Fruit fly (Drosophila melanogaster) whole organism, embryonic: ENCODE results near the gene cpx.
A peak's percentile ranks its signal among the peaks of the same experiment; 100 is the strongest.

ENCODE experiments used
- Aef1 ChIP-seq: fragments of 200-800 bp; sonication (Bioruptor generic); IDR thresholded peaks from 3 replicates; pipeline ENCODE4 v1.3.6; 2022; ENCODE audit warnings: missing biosample characterization, missing genetic modification characterization
- B-H1 ChIP-seq: fragments of 200-800 bp; sonication (Bioruptor generic); IDR thresholded peaks from 3 replicates; pipeline ENCODE4 v1.3.6; 2022; ENCODE audit warnings: missing biosample characterization, missing genetic modification characterization
- BtbVII ChIP-seq: fragments of 200-800 bp; sonication (Bioruptor generic); optimal IDR thresholded peaks from 3 replicates; lab custom pipeline; 2017; ENCODE audit warnings: missing biosample characterization, mild to moderate bottlenecking, missing genetic modification characterization
- C15 ChIP-seq: fragments of 200-800 bp; sonication (Bioruptor generic); IDR thresholded peaks from 3 replicates; pipeline ENCODE4 v1.3.6; 2022; ENCODE audit warnings: missing biosample characterization, missing genetic modification characterization
- CG10654 ChIP-seq: fragments of 200-800 bp; sonication (Bioruptor generic); optimal IDR thresholded peaks from 2 replicates; lab custom pipeline; 2016; ENCODE audit warnings: missing biosample characterization, missing genetic modification characterization
- CG11723 ChIP-seq: fragments of 200-800 bp; sonication (Bioruptor generic); optimal IDR thresholded peaks from 2 replicates; lab custom pipeline; 2017; ENCODE audit warnings: missing biosample characterization, mild to moderate bottlenecking, missing genetic modification characterization
- CG12236 ChIP-seq: fragments of 200-800 bp; sonication (Bioruptor generic); optimal IDR thresholded peaks from 2 replicates; lab custom pipeline; 2016; ENCODE audit warnings: missing biosample characterization, missing genetic modification characterization
- CG13424 ChIP-seq: fragments of 200-800 bp; sonication (Bioruptor generic); optimal IDR thresholded peaks from 2 replicates; lab custom pipeline; 2019; ENCODE audit warnings: missing biosample characterization, mild to moderate bottlenecking, missing genetic modification characterization, moderate library complexity
- CG13775 ChIP-seq: fragments of 200-800 bp; sonication (Bioruptor generic); optimal IDR thresholded peaks from 3 replicates; lab custom pipeline; 2017; ENCODE audit warnings: missing biosample characterization, mild to moderate bottlenecking, missing genetic modification characterization
- CG15479 ChIP-seq: fragments of 200-800 bp; sonication (Bioruptor generic); optimal IDR thresholded peaks from 3 replicates; lab custom pipeline; 2019; ENCODE audit warnings: missing biosample characterization, mild to moderate bottlenecking, missing genetic modification characterization, moderate library complexity
- CG16779 ChIP-seq: fragments of 200-800 bp; sonication (Bioruptor generic); IDR thresholded peaks from 2 replicates; pipeline ENCODE4 v1.3.6; 2022; ENCODE audit warnings: missing biosample characterization, missing genetic modification characterization
- CG16813 ChIP-seq: fragments of 200-800 bp; sonication (Bioruptor generic); IDR thresholded peaks from 3 replicates; pipeline ENCODE4 v1.3.6; 2022; ENCODE audit warnings: missing biosample characterization, missing genetic modification characterization; ENCODE audit not compliant: partially characterized antibody
- CG1832 ChIP-seq: fragments of 200-800 bp; sonication (Bioruptor generic); optimal IDR thresholded peaks from 2 replicates; lab custom pipeline; 2017; ENCODE audit warnings: missing biosample characterization, mild to moderate bottlenecking, missing genetic modification characterization, inconsistent platforms
- CG2120 ChIP-seq: fragments of 200-800 bp; sonication (Bioruptor generic); optimal IDR thresholded peaks from 3 replicates; lab custom pipeline; 2016; ENCODE audit warnings: missing biosample characterization, missing genetic modification characterization
- CG31365 ChIP-seq: fragments of 200-800 bp; sonication (Bioruptor generic); optimal IDR thresholded peaks from 2 replicates; lab custom pipeline; 2018; ENCODE audit warnings: missing biosample characterization, mild to moderate bottlenecking, missing genetic modification characterization
- CG31388 ChIP-seq: fragments of 200-800 bp; sonication (Bioruptor generic); optimal IDR thresholded peaks from 2 replicates; lab custom pipeline; 2016; ENCODE audit warnings: missing biosample characterization, missing genetic modification characterization
- CG32532 ChIP-seq: fragments of 200-800 bp; sonication (Bioruptor generic); IDR thresholded peaks from 2 replicates; pipeline ENCODE4 v1.3.6; 2022; ENCODE audit warnings: missing biosample characterization, missing genetic modification characterization
- CG5180 ChIP-seq: fragments of 200-800 bp; sonication (Bioruptor generic); optimal IDR thresholded peaks from 3 replicates; lab custom pipeline; 2017; ENCODE audit warnings: missing biosample characterization, missing genetic modification characterization, mild to moderate bottlenecking, moderate library complexity, missing genetic modification reagents
- CG8290 ChIP-seq, 3 experiments: fragments of 200-800 bp; sonication (Bioruptor generic); optimal IDR thresholded peaks; 2 replicates each; lab custom pipeline; 2016 to 2019; ENCODE audit warnings: missing biosample characterization in 3 of 3, missing genetic modification characterization in 3 of 3, mild to moderate bottlenecking in 2 of 3, moderate library complexity in 1 of 3
- CG9609 ChIP-seq: fragments of 200-800 bp; sonication (Bioruptor generic); optimal IDR thresholded peaks from 3 replicates; lab custom pipeline; 2016; ENCODE audit warnings: missing biosample characterization, missing genetic modification characterization
- D ChIP-seq, 2 experiments: fragments of 200-800 bp in 1 of 2; fragments of >200 bp in 1 of 2; sonication (Bioruptor generic) in 1 of 2; optimal IDR thresholded peaks; 2 replicates in 1 of 2; 3 replicates in 1 of 2; lab custom pipeline; 2017; ENCODE audit warnings: mild to moderate bottlenecking in 1 of 2, missing biosample characterization in 1 of 2, missing genetic modification characterization in 1 of 2, missing genetic modification reagents in 1 of 2
- Dad ChIP-seq: fragments of 200-800 bp; sonication (Bioruptor generic); optimal IDR thresholded peaks from 3 replicates; lab custom pipeline; 2016; ENCODE audit warnings: missing biosample characterization, missing genetic modification characterization
- Dbx ChIP-seq: fragments of 200-800 bp; sonication (Bioruptor generic); IDR thresholded peaks from 3 replicates; pipeline ENCODE4 v1.3.6; 2022; ENCODE audit warnings: missing biosample characterization, missing genetic modification characterization
- Dek ChIP-seq: fragments of 200-800 bp; sonication (Bioruptor generic); optimal IDR thresholded peaks from 3 replicates; lab custom pipeline; 2019; ENCODE audit warnings: missing biosample characterization, mild to moderate bottlenecking, missing genetic modification characterization, moderate library complexity
- Doc2 ChIP-seq: fragments of 200-800 bp; sonication (Bioruptor generic); IDR thresholded peaks from 2 replicates; pipeline ENCODE4 v1.3.6; 2022; ENCODE audit warnings: missing biosample characterization, missing genetic modification characterization
- Doc3 ChIP-seq: fragments of 200-800 bp; sonication (Bioruptor generic); IDR thresholded peaks from 3 replicates; pipeline ENCODE4 v1.3.6; 2022; ENCODE audit warnings: missing biosample characterization, missing genetic modification characterization; ENCODE audit not compliant: partially characterized antibody
- Fer3 ChIP-seq: fragments of 200-800 bp; sonication (Bioruptor generic); optimal IDR thresholded peaks from 2 replicates; lab custom pipeline; 2018; ENCODE audit warnings: missing biosample characterization, mild to moderate bottlenecking, missing genetic modification characterization, moderate library complexity
- HmgD ChIP-seq: fragments of 200-800 bp; sonication (Bioruptor generic); optimal IDR thresholded peaks from 3 replicates; lab custom pipeline; 2016; ENCODE audit warnings: missing biosample characterization, missing genetic modification characterization
- MBD-R2 ChIP-seq: fragments of 200-800 bp; sonication (Bioruptor generic); IDR thresholded peaks from 2 replicates; pipeline ENCODE4 v1.3.6; 2022; ENCODE audit warnings: missing biosample characterization, missing genetic modification characterization
- Med ChIP-seq: fragments of 200-800 bp; sonication (Bioruptor generic); peaks from one replicate; lab custom pipeline; 2016; ENCODE audit warnings: missing biosample characterization, missing genetic modification characterization, mild to moderate bottlenecking, inconsistent platforms, moderate library complexity
- Myb ChIP-seq: fragments of 200-800 bp; sonication (Bioruptor generic); optimal IDR thresholded peaks from 2 replicates; lab custom pipeline; 2016; ENCODE audit warnings: missing biosample characterization, missing genetic modification characterization
- NFAT ChIP-seq: fragments of 200-800 bp; sonication (Bioruptor generic); IDR thresholded peaks from 2 replicates; pipeline ENCODE4 v1.3.6; 2022; ENCODE audit warnings: missing biosample characterization, missing genetic modification characterization
- Nf-YB ChIP-seq: fragments of 200-800 bp; sonication (Bioruptor generic); optimal IDR thresholded peaks from 3 replicates; lab custom pipeline; 2019; ENCODE audit warnings: missing biosample characterization, mild to moderate bottlenecking, missing genetic modification characterization, moderate library complexity
- Sry-β ChIP-seq: fragments of 200-800 bp; sonication (Bioruptor generic); optimal IDR thresholded peaks from 2 replicates; lab custom pipeline; 2018; ENCODE audit warnings: missing biosample characterization, mild to moderate bottlenecking, missing genetic modification characterization, moderate library complexity
- Stat92E ChIP-seq, 3 experiments: fragments of >200 bp in 2 of 3; fragments of 200-800 bp in 1 of 3; sonication (Bioruptor generic) in 1 of 3; optimal IDR thresholded peaks; 2 replicates each; lab custom pipeline; 2017 to 2019; ENCODE audit warnings: missing biosample characterization in 3 of 3, missing genetic modification characterization in 3 of 3, mild to moderate bottlenecking in 1 of 3, moderate library complexity in 1 of 3
- Taf1 ChIP-seq: fragments of 200-800 bp; sonication (Bioruptor generic); IDR thresholded peaks from 2 replicates; pipeline ENCODE4 v1.3.6; 2022; ENCODE audit warnings: missing biosample characterization, missing genetic modification characterization
- bbx ChIP-seq: fragments of 200-800 bp; sonication (Bioruptor generic); IDR thresholded peaks from 2 replicates; pipeline ENCODE4 v1.3.6; 2022; ENCODE audit warnings: missing biosample characterization, missing genetic modification characterization; ENCODE audit not compliant: partially characterized antibody
- da ChIP-seq: fragments of 200-800 bp; sonication (Bioruptor generic); optimal IDR thresholded peaks from 2 replicates; lab custom pipeline; 2016; ENCODE audit warnings: missing biosample characterization, missing genetic modification characterization
- danr ChIP-seq: fragments of 200-800 bp; sonication (Bioruptor generic); IDR thresholded peaks from 2 replicates; pipeline ENCODE4 v1.3.6; 2022; ENCODE audit warnings: missing biosample characterization, missing genetic modification characterization
- eve ChIP-seq, 2 experiments: fragments of >200 bp; optimal IDR thresholded peaks; 2 replicates each; lab custom pipeline; 2017; ENCODE audit warnings: missing biosample characterization in 2 of 2, missing genetic modification characterization in 2 of 2
- gsb-n ChIP-seq: fragments of 200-800 bp; sonication (Bioruptor generic); optimal IDR thresholded peaks from 3 replicates; lab custom pipeline; 2018; ENCODE audit warnings: missing biosample characterization, mild to moderate bottlenecking, missing genetic modification characterization
- kni ChIP-seq: fragments of 200-800 bp; sonication (Bioruptor generic); optimal IDR thresholded peaks from 3 replicates; lab custom pipeline; 2017; ENCODE audit warnings: mild to moderate bottlenecking, missing biosample characterization, missing genetic modification reagents, missing genetic modification characterization
- org-1 ChIP-seq: fragments of 200-800 bp; sonication (Bioruptor generic); optimal IDR thresholded peaks from 2 replicates; lab custom pipeline; 2017; ENCODE audit warnings: missing biosample characterization, missing genetic modification characterization
- pita ChIP-seq: fragments of 200-800 bp; sonication (Bioruptor generic); optimal IDR thresholded peaks from 2 replicates; lab custom pipeline; 2017; ENCODE audit warnings: missing biosample characterization, mild to moderate bottlenecking, missing genetic modification characterization
- salm ChIP-seq: fragments of 200-800 bp; sonication (Bioruptor generic); optimal IDR thresholded peaks from 2 replicates; lab custom pipeline; 2018; ENCODE audit warnings: missing biosample characterization, mild to moderate bottlenecking, missing genetic modification characterization
- sd ChIP-seq: fragments of 200-800 bp; sonication (Bioruptor generic); optimal IDR thresholded peaks from 3 replicates; lab custom pipeline; 2018; ENCODE audit warnings: missing biosample characterization, mild to moderate bottlenecking, missing genetic modification characterization, moderate library complexity
- sisA ChIP-seq: fragments of 200-800 bp; sonication (Bioruptor generic); IDR thresholded peaks from 2 replicates; pipeline ENCODE4 v1.3.6; 2022; ENCODE audit warnings: missing biosample characterization, missing genetic modification characterization
- sob ChIP-seq: fragments of 200-800 bp; sonication (Bioruptor generic); IDR thresholded peaks from 2 replicates; pipeline ENCODE4 v1.3.6; 2022; ENCODE audit warnings: missing biosample characterization, missing genetic modification characterization
- unc-4 ChIP-seq: fragments of 200-800 bp; sonication (Bioruptor generic); IDR thresholded peaks from 2 replicates; pipeline ENCODE4 v1.3.6; 2022; ENCODE audit warnings: missing biosample characterization, missing genetic modification characterization; ENCODE audit not compliant: partially characterized antibody
- usp ChIP-seq: fragments of >200 bp; optimal IDR thresholded peaks from 2 replicates; lab custom pipeline; 2017; ENCODE audit warnings: missing biosample characterization, missing genetic modification characterization

cpx gene

DNA sequence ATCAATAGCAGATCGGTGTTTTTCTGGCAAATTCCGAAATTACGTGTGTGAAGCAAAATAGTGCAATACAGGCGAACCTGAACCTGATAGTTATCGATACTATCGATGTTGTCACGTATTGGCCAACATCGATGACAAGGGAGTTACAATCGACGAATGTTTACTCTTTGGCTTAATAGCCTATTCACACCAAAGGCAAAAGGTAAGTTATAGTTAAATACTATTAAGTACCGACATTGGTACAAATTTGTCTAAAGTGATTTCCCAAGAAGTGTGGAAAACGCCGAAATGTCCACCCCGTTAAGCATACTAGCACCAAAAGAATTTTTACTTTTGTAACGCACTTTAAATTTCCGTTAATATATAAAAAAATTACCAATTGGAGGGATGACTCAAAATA is 53.9 kb downstream of the cpx start, which contains the start of gene CG9776 (continued):
- TF ChIP-seq da (GFP tag; lab: Kevin White, UChicago) (peak; percentile 34), Dek (tag; lab: Kevin White, UChicago) (no peak), Doc3 (GFP tag; lab: Robert Waterston, UW) (peak; percentile 90), Doc2 (no peak), sisA (GFP tag; lab: Robert Waterston, UW) (no peak; the same call in 1 of the 2 replicates), sob (peak; percentile 72), Dad (GFP tag; lab: Kevin White, UChicago) (peak; percentile 52), Med (GFP tag; lab: Kevin White, UChicago) (peak; percentile 93), CG31388 (no peak), CG11723 (peak; percentile 71), Aef1 (GFP tag; lab: Robert Waterston, UW) (no peak), unc-4 (GFP tag; lab: Robert Waterston, UW) (peak; percentile 96), Fer3 (tag; lab: Kevin White, UChicago) (no peak), org-1 (GFP tag; lab: Kevin White, UChicago) (no peak), eve (GFP tag; optimal IDR thresholded peaks at IDR 0.05; lab: Kevin White, UChicago) (no peak), gsb-n (no peak), CG16813 (GFP tag; lab: Robert Waterston, UW) (peak; percentile 99), CG2120 (peak; percentile 78), CG9609 (peak; percentile 65), Sry-β (GFP tag; lab: Kevin White, UChicago) (peak; percentile 24), CG13775 (GFP tag; lab: Kevin White, UChicago) (peak; percentile 35), BtbVII (GFP tag; lab: Kevin White, UChicago) (no peak), CG13424 (peak; percentile 62), C15 (no peak), bbx (GFP tag; lab: Robert Waterston, UW) (peak; percentile 98), CG8290 (GFP tag; optimal IDR thresholded peaks at IDR 0.05; lab: Kevin White, UChicago) (peak; percentile 84), CG8290 (tag; optimal IDR thresholded peaks at IDR 0.05; lab: Kevin White, UChicago) (peak; percentile 67 to 93), CG31365 (no peak), MBD-R2 (GFP tag; lab: Robert Waterston, UW) (peak; percentile 87), Dbx (GFP tag; lab: Robert Waterston, UW) (peak; percentile 75), danr (GFP tag; lab: Robert Waterston, UW) (no peak), sd (no peak), CG5180 (no peak), salm (tag; lab: Kevin White, UChicago) (no peak), Myb (GFP tag; lab: Kevin White, UChicago) (peak; percentile 71), CG1832 (no peak), D (optimal IDR thresholded peaks at IDR 0.05; lab: Kevin White, UChicago) (no peak), D (GFP tag; optimal IDR thresholded peaks at IDR 0.05; lab: Kevin White, UChicago) (peak; percentile 20), NFAT (GFP tag; lab: Robert Waterston, UW) (peak; percentile 43; the same call in 1 of the 2 replicates), CG15479 (GFP tag; lab: Kevin White, UChicago) (peak; percentile 44), Taf1 (GFP tag; lab: Robert Waterston, UW) (no peak), pita (no peak), CG32532 (GFP tag; lab: Robert Waterston, UW) (peak; percentile 70), usp (GFP tag; lab: Kevin White, UChicago) (no peak), kni (GFP tag; lab: Kevin White, UChicago) (no peak), HmgD (GFP tag; lab: Kevin White, UChicago) (peak; percentile 85), CG12236 (GFP tag; lab: Kevin White, UChicago) (no peak), Stat92E (GFP tag; optimal IDR thresholded peaks at IDR 0.05; lab: Kevin White, UChicago) (peak in 1 of 3 experiments; percentile 19), CG10654 (peak; percentile 38), Nf-YB (GFP tag; lab: Kevin White, UChicago) (no peak), CG16779 (peak; percentile 66; the same call in 1 of the 2 replicates), B-H1 (peak; percentile 48; the same call in 2 of the 3 replicates)
